Worm (Caenorhabditis elegans) whole organism, young adult: ENCODE data around the gene adm-2.

ENCODE experiments used
- F52B5.7 ChIP-seq: sonication (generic microtip); optimal IDR thresholded peaks from 2 replicates; lab custom pipeline; 2016; ENCODE audit warnings: mild to moderate bottlenecking, missing genetic modification characterization, missing compliant biosample characterization
- Y56A3A.18 ChIP-seq: fragments of 200-800 bp; sonication (Bioruptor generic); IDR thresholded peaks from 2 replicates; pipeline ENCODE4 v1.3.6; 2022; ENCODE audit warnings: missing genetic modification reagents, missing genetic modification characterization, missing compliant biosample characterization
- snpc-1.1 ChIP-seq: sonication (generic microtip); optimal IDR thresholded peaks from 2 replicates; lab custom pipeline; 2017; ENCODE audit warnings: missing genetic modification characterization, mild to moderate bottlenecking, missing compliant biosample characterization, antibody characterized with exemption, moderate library complexity, missing genotype, missing genetic modification reagents; ENCODE audit not compliant: insufficient read depth
- snpc-4 ChIP-seq, 5 experiments: fragments of 150-350 bp in 1 of 5; sonication (generic microtip) in 4 of 5; optimal IDR thresholded peaks; 2 replicates each; lab custom pipeline; 2014 to 2018; ENCODE audit warnings: missing genetic modification characterization in 5 of 5, missing biosample characterization in 3 of 5, antibody characterized with exemption in 2 of 5, mild to moderate bottlenecking in 2 of 5, missing compliant biosample characterization in 2 of 5, missing genotype in 2 of 5, moderate library complexity in 2 of 5, missing genetic modification reagents in 1 of 5

DNA sequence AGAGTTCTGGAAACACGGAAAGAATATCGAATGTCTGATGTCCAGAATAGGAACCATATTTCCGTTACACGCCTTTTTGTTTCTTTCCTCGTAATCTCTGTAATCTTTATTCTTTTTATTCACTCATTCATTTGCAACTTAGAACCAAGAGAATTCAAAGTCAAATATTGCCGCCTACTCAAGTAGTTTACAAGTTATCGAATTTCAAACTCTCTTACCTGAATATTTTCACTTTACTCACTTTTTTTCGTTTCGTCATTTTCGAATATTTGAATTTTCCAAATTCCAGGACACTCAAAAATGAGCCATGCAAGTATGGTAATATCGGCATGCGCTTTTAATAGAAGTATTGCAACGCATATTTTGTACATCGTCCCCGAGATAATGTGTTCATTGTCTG is 36.6 kb downstream of the adm-2 start, which contains the start of gene K11E4.6:
- no peak for TF ChIP-seq snpc-1.1 (tag; lab: Kevin White, UChicago)
- no peak for TF ChIP-seq snpc-4 (GFP tag; optimal IDR thresholded peaks at IDR 0.05; lab: Kevin White, UChicago)
- TF ChIP-seq snpc-4 (tag; optimal IDR thresholded peaks at IDR 0.05; lab: Kevin White, UChicago): no peak
- TF ChIP-seq Y56A3A.18 (GFP tag; lab: Robert Waterston, UW): no peak
- TF ChIP-seq F52B5.7 (tag; lab: Kevin White, UChicago): no peak
